Worm (Caenorhabditis elegans) whole organism, L2 larva: ENCODE measurements around the gene F44E7.4.

Experiments
- C34F6.9 ChIP-seq: fragments of 150-350 bp; optimal IDR thresholded peaks from 2 replicates; lab custom pipeline; 2014; ENCODE audit warnings: missing biosample characterization, missing genetic modification characterization
- F13H6.1 ChIP-seq: sonication (generic microtip); optimal IDR thresholded peaks from 2 replicates; lab custom pipeline; 2016; ENCODE audit warnings: missing genetic modification characterization, missing compliant biosample characterization
- R02D3.7 ChIP-seq: fragments of 150-350 bp; optimal IDR thresholded peaks from 2 replicates; lab custom pipeline; 2014; ENCODE audit warnings: missing biosample characterization, missing genetic modification characterization
- Y55F3AM.14 ChIP-seq: fragments of 200-800 bp; sonication (Bioruptor generic); optimal IDR thresholded peaks from 2 replicates; lab custom pipeline; 2018; ENCODE audit warnings: mild to moderate bottlenecking, missing genetic modification characterization, missing compliant biosample characterization
- ZK546.5 ChIP-seq: sonication (generic microtip); optimal IDR thresholded peaks from 2 replicates; lab custom pipeline; 2017; ENCODE audit warnings: missing biosample characterization, missing genetic modification characterization
- alr-1 ChIP-seq: fragments of 150-350 bp; optimal IDR thresholded peaks from 2 replicates; lab custom pipeline; 2014; ENCODE audit warnings: missing biosample characterization, missing genetic modification characterization
- aly-2 ChIP-seq: fragments of 150-350 bp; optimal IDR thresholded peaks from 2 replicates; lab custom pipeline; 2014; ENCODE audit warnings: missing biosample characterization, missing genetic modification characterization
- ama-1 ChIP-seq: fragments of 150-350 bp; optimal IDR thresholded peaks from 2 replicates; lab custom pipeline; 2018; ENCODE audit warnings: inconsistent platforms
- blmp-1 ChIP-seq: sonication (generic microtip); optimal IDR thresholded peaks from 2 replicates; lab custom pipeline; 2017; ENCODE audit warnings: missing genetic modification characterization, mild to moderate bottlenecking, missing compliant biosample characterization, antibody characterized with exemption, moderate library complexity; ENCODE audit not compliant: insufficient read depth
- ceh-16 ChIP-seq: fragments of 150-350 bp; optimal IDR thresholded peaks from 2 replicates; lab custom pipeline; 2014; ENCODE audit warnings: missing biosample characterization, missing genetic modification characterization
- ceh-82 ChIP-seq: fragments of 150-350 bp; optimal IDR thresholded peaks from 2 replicates; lab custom pipeline; 2014; ENCODE audit warnings: missing biosample characterization, missing genetic modification characterization
- crh-2 ChIP-seq: sonication (generic microtip); optimal IDR thresholded peaks from 2 replicates; lab custom pipeline; 2017; ENCODE audit warnings: missing biosample characterization, missing genetic modification characterization
- dmd-4 ChIP-seq: sonication (generic microtip); optimal IDR thresholded peaks from 2 replicates; lab custom pipeline; 2017; ENCODE audit warnings: missing biosample characterization, missing genetic modification characterization
- egl-27 ChIP-seq: sonication (generic microtip); optimal IDR thresholded peaks from 3 replicates; lab custom pipeline; 2017; ENCODE audit warnings: missing biosample characterization, missing genetic modification reagents, missing genetic modification characterization
- elt-1 ChIP-seq: fragments of 150-350 bp; optimal IDR thresholded peaks from 2 replicates; lab custom pipeline; 2014; ENCODE audit warnings: missing biosample characterization, missing genetic modification characterization
- elt-3 ChIP-seq: sonication (generic microtip); optimal IDR thresholded peaks from 2 replicates; lab custom pipeline; 2017; ENCODE audit warnings: missing biosample characterization, missing genetic modification characterization
- fos-1 ChIP-seq: fragments of 150-350 bp; optimal IDR thresholded peaks from 2 replicates; lab custom pipeline; 2014; ENCODE audit warnings: missing biosample characterization, missing genetic modification characterization
- gmeb-1 ChIP-seq: fragments of 150-350 bp; optimal IDR thresholded peaks from 2 replicates; lab custom pipeline; 2014; ENCODE audit warnings: missing biosample characterization, missing genetic modification characterization
- lin-11 ChIP-seq: fragments of 150-350 bp; sonication (generic microtip); optimal IDR thresholded peaks from 2 replicates; lab custom pipeline; 2014; ENCODE audit warnings: missing biosample characterization, missing genetic modification characterization, inconsistent platforms, mixed read lengths
- lin-13 ChIP-seq: fragments of 150-350 bp; optimal IDR thresholded peaks from 2 replicates; lab custom pipeline; 2014; ENCODE audit warnings: missing biosample characterization, missing genetic modification reagents, missing genetic modification characterization
- lin-39 ChIP-seq: fragments of 150-350 bp; optimal IDR thresholded peaks from 2 replicates; lab custom pipeline; 2014; ENCODE audit warnings: missing biosample characterization, missing genetic modification reagents, missing genetic modification characterization
- lsy-2 ChIP-seq, 2 experiments: fragments of 150-350 bp in 1 of 2; sonication (generic microtip) in 1 of 2; optimal IDR thresholded peaks; 2 replicates each; lab custom pipeline; 2014 to 2017; ENCODE audit warnings: missing biosample characterization in 2 of 2, missing genetic modification characterization in 2 of 2
- mab-5 ChIP-seq: fragments of 150-350 bp; optimal IDR thresholded peaks from 2 replicates; lab custom pipeline; 2014; ENCODE audit warnings: missing biosample characterization, missing genetic modification characterization
- mdl-1 ChIP-seq, 2 experiments: fragments of 150-350 bp in 1 of 2; sonication (generic microtip) in 1 of 2; optimal IDR thresholded peaks; 2 replicates each; lab custom pipeline; 2017; ENCODE audit warnings: missing biosample characterization in 2 of 2, missing genetic modification characterization in 2 of 2
- nhr-11 ChIP-seq: fragments of 150-350 bp; optimal IDR thresholded peaks from 2 replicates; lab custom pipeline; 2014; ENCODE audit warnings: missing biosample characterization, missing genetic modification characterization
- nhr-12 ChIP-seq: fragments of 150-350 bp; optimal IDR thresholded peaks from 2 replicates; lab custom pipeline; 2014; ENCODE audit warnings: missing biosample characterization, missing genetic modification characterization
- nhr-129 ChIP-seq: fragments of 150-350 bp; optimal IDR thresholded peaks from 2 replicates; lab custom pipeline; 2014; ENCODE audit warnings: missing biosample characterization, missing genetic modification characterization
- nhr-21 ChIP-seq: fragments of 150-350 bp; optimal IDR thresholded peaks from 2 replicates; lab custom pipeline; 2014; ENCODE audit warnings: missing biosample characterization, missing genetic modification characterization
- nhr-23 ChIP-seq: fragments of 150-350 bp; optimal IDR thresholded peaks from 2 replicates; lab custom pipeline; 2014; ENCODE audit warnings: missing biosample characterization, missing genetic modification reagents, missing genetic modification characterization
- nhr-25 ChIP-seq: fragments of 150-350 bp; sonication (generic microtip); optimal IDR thresholded peaks from 3 replicates; lab custom pipeline; 2014; ENCODE audit warnings: missing biosample characterization, missing genetic modification characterization
- nhr-6 ChIP-seq: fragments of 150-350 bp; optimal IDR thresholded peaks from 2 replicates; lab custom pipeline; 2014; ENCODE audit warnings: missing biosample characterization, missing genetic modification characterization
- nhr-77 ChIP-seq: fragments of 150-350 bp; optimal IDR thresholded peaks from 2 replicates; lab custom pipeline; 2014; ENCODE audit warnings: missing biosample characterization, missing genetic modification characterization
- sem-4 ChIP-seq: fragments of 150-350 bp; optimal IDR thresholded peaks from 2 replicates; lab custom pipeline; 2014; ENCODE audit warnings: missing biosample characterization, missing genetic modification reagents, missing genetic modification characterization
- skn-1 ChIP-seq: sonication (generic microtip); optimal IDR thresholded peaks from 2 replicates; lab custom pipeline; 2017; ENCODE audit warnings: missing biosample characterization, missing genetic modification characterization
- sma-3 ChIP-seq: sonication (generic microtip); optimal IDR thresholded peaks from 2 replicates; lab custom pipeline; 2016; ENCODE audit warnings: missing genetic modification reagents, missing genetic modification characterization, missing compliant biosample characterization
- sma-9 ChIP-seq, 2 experiments: fragments of 150-350 bp in 1 of 2; sonication (generic microtip) in 1 of 2; optimal IDR thresholded peaks; 2 replicates each; lab custom pipeline; 2014 to 2016; ENCODE audit warnings: missing genetic modification characterization in 2 of 2, mild to moderate bottlenecking in 1 of 2, missing biosample characterization in 1 of 2, missing compliant biosample characterization in 1 of 2, missing genetic modification reagents in 1 of 2, moderate library complexity in 1 of 2
- snpc-4 ChIP-seq: fragments of 150-350 bp; optimal IDR thresholded peaks from 2 replicates; lab custom pipeline; 2014; ENCODE audit warnings: missing biosample characterization, missing genetic modification characterization
- unc-39 ChIP-seq: fragments of 150-350 bp; optimal IDR thresholded peaks from 2 replicates; lab custom pipeline; 2014; ENCODE audit warnings: missing biosample characterization, missing genetic modification characterization
- unc-62 ChIP-seq: fragments of 150-350 bp; optimal IDR thresholded peaks from 2 replicates; lab custom pipeline; 2014; ENCODE audit warnings: missing biosample characterization, missing genetic modification reagents, missing genetic modification characterization
- zag-1 ChIP-seq: fragments of 150-350 bp; optimal IDR thresholded peaks from 2 replicates; lab custom pipeline; 2014; ENCODE audit warnings: missing biosample characterization, missing genetic modification characterization
- ztf-1 ChIP-seq: fragments of 200-800 bp; sonication (Bioruptor generic); conservative IDR thresholded peaks from 2 replicates; pipeline ENCODE4 v1.3.6; 2022; ENCODE audit warnings: missing genetic modification characterization, missing compliant biosample characterization
- ztf-11 ChIP-seq: sonication (generic microtip); optimal IDR thresholded peaks from 2 replicates; lab custom pipeline; 2017; ENCODE audit warnings: missing biosample characterization, missing genetic modification characterization
- ztf-4 ChIP-seq: fragments of 150-350 bp; optimal IDR thresholded peaks from 2 replicates; lab custom pipeline; 2014; ENCODE audit warnings: missing biosample characterization, missing genetic modification characterization

F44E7.4 gene

ce11 chrV:5771627-5772026 is 5.1 kb downstream of the F44E7.4 start, which contains the start of gene F44E7.3:
TSS of gene F44E7.3 (plus strand) at chrV:5771945.
- no peak for TF ChIP-seq ceh-82 (tag; lab: Kevin White, UChicago)
- TF ChIP-seq ztf-4: no peak
- peak; percentile 53 for TF ChIP-seq ama-1 (lab: Kevin White, UChicago)

- no peak for TF ChIP-seq zag-1 (tag; lab: Kevin White, UChicago)
- no peak for TF ChIP-seq gmeb-1
Measured at ce11 chrV:5769999-5770398, 6.8 kb downstream of the F44E7.4 start.

ce11 chrV:5769500-5769899 is 7.3 kb downstream of the F44E7.4 start:
- TF ChIP-seq nhr-12 (tag; lab: Kevin White, UChicago): no peak
- no peak for TF ChIP-seq zag-1 (tag; lab: Kevin White, UChicago)
- no peak for TF ChIP-seq unc-39
- no peak for TF ChIP-seq nhr-6
- TF ChIP-seq snpc-4 (tag; lab: Kevin White, UChicago): no peak
- TF ChIP-seq egl-27 (tag; lab: Kevin White, UChicago): no peak
- no peak for TF ChIP-seq skn-1 (tag; lab: Kevin White, UChicago)
- peak; percentile 41 for TF ChIP-seq fos-1 (tag; lab: Kevin White, UChicago)
- no peak for TF ChIP-seq ceh-16 (tag; lab: Kevin White, UChicago)
- TF ChIP-seq nhr-129 (tag; lab: Kevin White, UChicago): no peak
- no peak for TF ChIP-seq unc-62 (GFP tag; lab: Kevin White, UChicago)
- TF ChIP-seq elt-1 (tag; lab: Kevin White, UChicago): no peak
- TF ChIP-seq crh-2: peak; percentile 20
- no peak for TF ChIP-seq lin-11 (tag; lab: Kevin White, UChicago)
- TF ChIP-seq Y55F3AM.14 (GFP tag; lab: Kevin White, UChicago): no peak
- no peak for TF ChIP-seq ztf-1 (GFP tag; lab: Robert Waterston, UW)
- TF ChIP-seq sma-9 (GFP tag; optimal IDR thresholded peaks at IDR 0.05; lab: Kevin White, UChicago): peak; percentile 54
- TF ChIP-seq sma-9 (tag; optimal IDR thresholded peaks at IDR 0.05; lab: Kevin White, UChicago): no peak

- TF ChIP-seq zag-1 (tag; lab: Kevin White, UChicago) (no peak), sem-4 (peak; percentile 17), aly-2 (tag; lab: Kevin White, UChicago) (no peak), gmeb-1 (peak; percentile 57), alr-1 (no peak), lin-13 (GFP tag; lab: Kevin White, UChicago) (no peak), snpc-4 (tag; lab: Kevin White, UChicago) (no peak), nhr-77 (tag; lab: Kevin White, UChicago) (no peak), elt-1 (tag; lab: Kevin White, UChicago) (no peak), nhr-129 (tag; lab: Kevin White, UChicago) (peak; percentile 62), ztf-4 (no peak), nhr-23 (tag; lab: Kevin White, UChicago) (no peak), sma-3 (GFP tag; lab: Kevin White, UChicago) (peak; percentile 94), nhr-11 (tag; lab: Kevin White, UChicago) (no peak), R02D3.7 (tag; lab: Kevin White, UChicago) (no peak), lin-11 (tag; lab: Kevin White, UChicago) (no peak), crh-2 (peak; percentile 63), nhr-25 (tag; lab: Kevin White, UChicago) (peak; percentile 49), Y55F3AM.14 (GFP tag; lab: Kevin White, UChicago) (peak; percentile 39), ztf-11 (tag; lab: Kevin White, UChicago) (no peak), mab-5 (tag; lab: Kevin White, UChicago) (peak; percentile 19), lin-39 (tag; lab: Kevin White, UChicago) (no peak), fos-1 (tag; lab: Kevin White, UChicago) (peak; percentile 39), nhr-6 (no peak), dmd-4 (tag; lab: Kevin White, UChicago) (no peak), F13H6.1 (tag; lab: Kevin White, UChicago) (peak; percentile 90), lsy-2 (tag; optimal IDR thresholded peaks at IDR 0.05; lab: Kevin White, UChicago) (peak in 1 of 2 experiments; percentile 19), nhr-12 (tag; lab: Kevin White, UChicago) (no peak), mdl-1 (tag; optimal IDR thresholded peaks at IDR 0.05; lab: Kevin White, UChicago) (peak; percentile 77 to 78), blmp-1 (tag; lab: Kevin White, UChicago) (peak; percentile 81), C34F6.9 (tag; lab: Kevin White, UChicago) (no peak), sma-9 (GFP tag; optimal IDR thresholded peaks at IDR 0.05; lab: Kevin White, UChicago) (peak; percentile 92), sma-9 (tag; optimal IDR thresholded peaks at IDR 0.05; lab: Kevin White, UChicago) (peak; percentile 10), egl-27 (tag; lab: Kevin White, UChicago) (peak; percentile 78), nhr-21 (peak; percentile 94), ceh-16 (tag; lab: Kevin White, UChicago) (no peak), ceh-82 (tag; lab: Kevin White, UChicago) (no peak), unc-62 (GFP tag; lab: Kevin White, UChicago) (no peak), elt-3 (no peak), ZK546.5 (no peak)
Measured at ce11 chrV:5768292-5768695, 8.5 kb downstream of the F44E7.4 start.
